Fruit fly (Drosophila melanogaster) whole organism, embryonic: ENCODE data around the gene SMC1.

Experiments
- B-H2 ChIP-seq: fragments of 200-800 bp; sonication (Bioruptor generic); optimal IDR thresholded peaks from 2 replicates; lab custom pipeline; 2018; ENCODE audit warnings: missing biosample characterization, mild to moderate bottlenecking, missing genetic modification characterization
- CG10267 ChIP-seq: fragments of 200-800 bp; sonication (Bioruptor generic); optimal IDR thresholded peaks from 2 replicates; lab custom pipeline; 2018; ENCODE audit warnings: missing biosample characterization, mild to moderate bottlenecking, missing genetic modification characterization, moderate library complexity
- CG12104 ChIP-seq: fragments of 200-800 bp; sonication (Bioruptor generic); optimal IDR thresholded peaks from 3 replicates; lab custom pipeline; 2016; ENCODE audit warnings: missing biosample characterization, missing genetic modification characterization
- CG13894 ChIP-seq: fragments of 200-800 bp; sonication (Bioruptor generic); optimal IDR thresholded peaks from 3 replicates; lab custom pipeline; 2018; ENCODE audit warnings: missing biosample characterization, mild to moderate bottlenecking, missing genetic modification characterization, moderate library complexity
- CG14441 ChIP-seq: fragments of 200-800 bp; sonication (Bioruptor generic); IDR thresholded peaks from 2 replicates; pipeline ENCODE4 v1.3.6; 2022; ENCODE audit warnings: missing biosample characterization, missing genetic modification characterization
- CG18011 ChIP-seq: fragments of 200-800 bp; sonication (Bioruptor generic); optimal IDR thresholded peaks from 2 replicates; lab custom pipeline; 2017; ENCODE audit warnings: missing biosample characterization, missing genetic modification characterization, mild to moderate bottlenecking, moderate library complexity, missing genotype
- CG18599 ChIP-seq: fragments of 200-800 bp; sonication (Bioruptor generic); optimal IDR thresholded peaks from 3 replicates; lab custom pipeline; 2017; ENCODE audit warnings: missing biosample characterization, missing genetic modification characterization, mild to moderate bottlenecking, moderate library complexity, missing genetic modification reagents
- CG2678 ChIP-seq: fragments of 200-800 bp; sonication (Bioruptor generic); optimal IDR thresholded peaks from 3 replicates; lab custom pipeline; 2019; ENCODE audit warnings: missing biosample characterization, mild to moderate bottlenecking, missing genetic modification characterization, moderate library complexity
- CG30403 ChIP-seq: fragments of 200-800 bp; sonication (Bioruptor generic); optimal IDR thresholded peaks from 3 replicates; lab custom pipeline; 2016; ENCODE audit warnings: missing biosample characterization, missing genetic modification characterization
- CG31365 ChIP-seq: fragments of 200-800 bp; sonication (Bioruptor generic); optimal IDR thresholded peaks from 2 replicates; lab custom pipeline; 2018; ENCODE audit warnings: missing biosample characterization, mild to moderate bottlenecking, missing genetic modification characterization
- CG31441 ChIP-seq: fragments of 200-800 bp; sonication (Bioruptor generic); IDR thresholded peaks from 2 replicates; pipeline ENCODE4 v1.3.6; 2022; ENCODE audit warnings: missing biosample characterization, missing genetic modification characterization
- CG34376 ChIP-seq: fragments of 200-800 bp; sonication (Bioruptor generic); optimal IDR thresholded peaks from 2 replicates; lab custom pipeline; 2018; ENCODE audit warnings: missing biosample characterization, mild to moderate bottlenecking, missing genetic modification characterization
- CG6791 ChIP-seq: fragments of 200-800 bp; sonication (Bioruptor generic); IDR thresholded peaks from 3 replicates; pipeline ENCODE4 v1.3.6; 2022; ENCODE audit warnings: missing biosample characterization, missing genetic modification characterization; ENCODE audit not compliant: partially characterized antibody
- CG8281 ChIP-seq: fragments of 200-800 bp; sonication (Bioruptor generic); optimal IDR thresholded peaks from 2 replicates; lab custom pipeline; 2018; ENCODE audit warnings: missing biosample characterization, mild to moderate bottlenecking, missing genetic modification characterization, moderate library complexity
- Dfd ChIP-seq, 2 experiments: fragments of >200 bp; optimal IDR thresholded peaks; 2 replicates each; lab custom pipeline; 2017; ENCODE audit warnings: missing biosample characterization in 2 of 2, missing genetic modification characterization in 2 of 2
- Ets65A ChIP-seq: fragments of 200-800 bp; sonication (Bioruptor generic); peaks from one replicate; lab custom pipeline; 2016; ENCODE audit warnings: missing biosample characterization, missing genetic modification characterization
- Fer2 ChIP-seq: fragments of 200-800 bp; sonication (Bioruptor generic); optimal IDR thresholded peaks from 2 replicates; lab custom pipeline; 2018; ENCODE audit warnings: missing biosample characterization, mild to moderate bottlenecking, missing genetic modification characterization, moderate library complexity
- GATAe ChIP-seq: fragments of 200-800 bp; sonication (Bioruptor generic); conservative IDR thresholded peaks from 2 replicates; pipeline ENCODE4 v1.3.6; 2022; ENCODE audit warnings: missing biosample characterization, missing genetic modification characterization
- HmgZ ChIP-seq: fragments of 200-800 bp; sonication (Bioruptor generic); optimal IDR thresholded peaks from 2 replicates; lab custom pipeline; 2018; ENCODE audit warnings: missing biosample characterization, mild to moderate bottlenecking, missing genetic modification characterization
- Med ChIP-seq: fragments of 200-800 bp; sonication (Bioruptor generic); peaks from one replicate; lab custom pipeline; 2016; ENCODE audit warnings: missing biosample characterization, missing genetic modification characterization, mild to moderate bottlenecking, inconsistent platforms, moderate library complexity
- Mrtf ChIP-seq: fragments of 200-800 bp; sonication (Bioruptor generic); IDR thresholded peaks from 3 replicates; pipeline ENCODE4 v1.3.6; 2022; ENCODE audit warnings: missing biosample characterization, missing genetic modification characterization
- NFAT ChIP-seq: fragments of 200-800 bp; sonication (Bioruptor generic); IDR thresholded peaks from 2 replicates; pipeline ENCODE4 v1.3.6; 2022; ENCODE audit warnings: missing biosample characterization, missing genetic modification characterization
- Optix ChIP-seq: fragments of 200-800 bp; sonication (Bioruptor generic); IDR thresholded peaks from 3 replicates; pipeline ENCODE4 v1.3.6; 2022; ENCODE audit warnings: missing biosample characterization, missing genetic modification characterization
- Rfx ChIP-seq: fragments of 200-800 bp; sonication (Bioruptor generic); IDR thresholded peaks from 2 replicates; pipeline ENCODE4 v1.3.6; 2022; ENCODE audit warnings: missing biosample characterization, missing genetic modification characterization
- Xrp1 ChIP-seq: fragments of 200-800 bp; sonication (Bioruptor generic); IDR thresholded peaks from 2 replicates; pipeline ENCODE4 v1.3.6; 2022; ENCODE audit warnings: missing biosample characterization, missing genetic modification characterization
- cad ChIP-seq: fragments of >200 bp; optimal IDR thresholded peaks from 2 replicates; lab custom pipeline; 2017; ENCODE audit warnings: missing biosample characterization, missing genetic modification characterization
- cwo ChIP-seq: fragments of 200-800 bp; sonication (Bioruptor generic); optimal IDR thresholded peaks from 3 replicates; lab custom pipeline; 2017; ENCODE audit warnings: missing biosample characterization, missing genetic modification characterization, mild to moderate bottlenecking, moderate library complexity, missing genetic modification reagents
- dimm ChIP-seq: fragments of 200-800 bp; sonication (Bioruptor generic); IDR thresholded peaks from 2 replicates; pipeline ENCODE4 v1.3.6; 2022; ENCODE audit warnings: missing biosample characterization, missing genetic modification characterization
- dmrt99B ChIP-seq: fragments of 200-800 bp; sonication (Bioruptor generic); optimal IDR thresholded peaks from 2 replicates; lab custom pipeline; 2018; ENCODE audit warnings: missing biosample characterization, mild to moderate bottlenecking, missing genetic modification characterization, moderate library complexity
- eve ChIP-seq, 2 experiments: fragments of >200 bp; optimal IDR thresholded peaks; 2 replicates each; lab custom pipeline; 2017; ENCODE audit warnings: missing biosample characterization in 2 of 2, missing genetic modification characterization in 2 of 2
- exex ChIP-seq: fragments of 200-800 bp; sonication (Bioruptor generic); optimal IDR thresholded peaks from 4 replicates; lab custom pipeline; 2018; ENCODE audit warnings: missing biosample characterization, mild to moderate bottlenecking, missing genetic modification characterization, moderate library complexity
- gcm2 ChIP-seq: fragments of 200-800 bp; sonication (Bioruptor generic); optimal IDR thresholded peaks from 2 replicates; lab custom pipeline; 2016; ENCODE audit warnings: missing biosample characterization, missing genetic modification characterization
- grau ChIP-seq: fragments of 200-800 bp; optimal IDR thresholded peaks from 3 replicates; lab custom pipeline; 2019; ENCODE audit warnings: missing biosample characterization, mild to moderate bottlenecking, missing genetic modification characterization, moderate library complexity
- grn ChIP-seq: fragments of 200-800 bp; sonication (Bioruptor generic); optimal IDR thresholded peaks from 3 replicates; lab custom pipeline; 2017; ENCODE audit warnings: missing biosample characterization, missing genetic modification characterization
- gro ChIP-seq: fragments of 200-800 bp; sonication (Bioruptor generic); optimal IDR thresholded peaks from 2 replicates; lab custom pipeline; 2016; ENCODE audit warnings: missing biosample characterization, missing genetic modification characterization
- hbn ChIP-seq: fragments of 200-800 bp; sonication (Bioruptor generic); IDR thresholded peaks from 2 replicates; pipeline ENCODE4 v1.3.6; 2022; ENCODE audit warnings: missing biosample characterization, missing genetic modification characterization; ENCODE audit not compliant: partially characterized antibody
- ken ChIP-seq: fragments of 200-800 bp; sonication (Bioruptor generic); IDR thresholded peaks from 3 replicates; pipeline ENCODE4 v1.3.6; 2022; ENCODE audit warnings: missing biosample characterization, missing genetic modification characterization
- lab ChIP-seq: fragments of 200-800 bp; sonication (Bioruptor generic); optimal IDR thresholded peaks from 3 replicates; lab custom pipeline; 2017; ENCODE audit warnings: missing biosample characterization, missing genetic modification characterization, mild to moderate bottlenecking, moderate library complexity, missing genetic modification reagents
- mirr ChIP-seq: fragments of 200-800 bp; sonication (Bioruptor generic); optimal IDR thresholded peaks from 3 replicates; lab custom pipeline; 2018; ENCODE audit warnings: missing biosample characterization, mild to moderate bottlenecking, missing genetic modification characterization
- sd ChIP-seq: fragments of 200-800 bp; sonication (Bioruptor generic); optimal IDR thresholded peaks from 3 replicates; lab custom pipeline; 2018; ENCODE audit warnings: missing biosample characterization, mild to moderate bottlenecking, missing genetic modification characterization, moderate library complexity
- sug ChIP-seq: fragments of 200-800 bp; optimal IDR thresholded peaks from 2 replicates; lab custom pipeline; 2019; ENCODE audit warnings: missing biosample characterization, mild to moderate bottlenecking, missing genetic modification characterization, moderate library complexity
- tio ChIP-seq: fragments of 200-800 bp; sonication (Bioruptor generic); optimal IDR thresholded peaks from 2 replicates; lab custom pipeline; 2017; ENCODE audit warnings: missing biosample characterization, missing genetic modification characterization, inconsistent platforms
- toy ChIP-seq: fragments of 200-800 bp; sonication (Bioruptor generic); IDR thresholded peaks from 2 replicates; pipeline ENCODE4 v1.3.6; 2022; ENCODE audit warnings: missing biosample characterization, missing genetic modification characterization
- unpg ChIP-seq: fragments of 200-800 bp; sonication (Bioruptor generic); optimal IDR thresholded peaks from 3 replicates; lab custom pipeline; 2018; ENCODE audit warnings: missing biosample characterization, mild to moderate bottlenecking, missing genetic modification characterization, moderate library complexity

The SMC1 gene

DNA sequence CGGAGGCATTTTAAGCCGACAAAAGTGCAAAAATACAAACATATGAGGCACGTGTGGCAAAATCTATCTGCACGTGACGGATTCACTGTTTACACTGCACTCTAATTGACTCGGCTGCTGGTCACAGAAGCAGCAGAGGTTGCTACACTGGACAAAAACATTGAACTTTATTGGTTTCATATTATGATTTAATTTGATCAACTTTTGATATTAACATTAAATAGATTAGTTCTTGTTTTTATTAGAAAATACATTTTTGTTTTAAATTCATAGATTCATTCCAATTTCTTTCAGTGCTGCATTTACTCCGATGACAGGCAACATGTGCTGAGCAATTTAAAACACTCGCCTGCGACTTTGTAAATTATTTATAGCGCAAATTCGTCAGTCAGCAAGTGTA lies 21.0 kb downstream of the SMC1 start (continued):
- TF ChIP-seq CG6791 (GFP tag; lab: Robert Waterston, UW) (no peak), eve (GFP tag; optimal IDR thresholded peaks at IDR 0.05; lab: Kevin White, UChicago) (no peak), dimm (GFP tag; lab: Robert Waterston, UW) (no peak), Med (GFP tag; lab: Kevin White, UChicago) (peak; percentile 52), CG10267 (peak; percentile 12), CG2678 (tag; lab: Kevin White, UChicago) (peak; percentile 27), dmrt99B (tag; lab: Kevin White, UChicago) (peak; percentile 14), Rfx (peak; percentile 16; the same call in 1 of the 2 replicates), Xrp1 (GFP tag; lab: Robert Waterston, UW) (peak; percentile 27; the same call in 1 of the 2 replicates), Optix (GFP tag; lab: Robert Waterston, UW) (no peak), gcm2 (GFP tag; lab: Kevin White, UChicago) (no peak), ken (GFP tag; lab: Robert Waterston, UW) (no peak)
- TF ChIP-seq, all 482 proteins: peak for 21

DNA sequence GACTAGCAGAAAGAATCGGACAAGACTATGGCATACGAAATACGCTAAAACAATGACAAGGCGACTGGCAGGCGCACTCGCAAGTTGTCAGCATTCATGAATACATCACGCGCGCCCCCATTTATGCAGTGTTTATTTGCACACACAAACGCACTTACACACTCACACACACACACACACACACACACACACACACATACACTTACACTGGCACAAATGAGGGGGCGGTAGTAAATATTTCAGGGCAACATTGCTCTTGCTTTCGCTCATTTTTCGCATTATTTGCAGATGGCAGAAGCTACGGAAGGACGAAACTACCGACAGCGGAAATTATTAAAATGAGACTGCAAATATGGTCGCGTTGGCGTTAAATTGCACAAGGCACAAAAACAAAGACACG lies 21.5 kb downstream of the SMC1 start:
- peak; percentile 38 for TF ChIP-seq Ets65A (GFP tag; lab: Kevin White, UChicago)
- TF ChIP-seq Mrtf (GFP tag; lab: Robert Waterston, UW) = 0 out of 3 replicates have a peak, but pooled peaks have one; percentile 11
- TF ChIP-seq grau (tag; lab: Kevin White, UChicago) = no peak
- no peak for TF ChIP-seq Fer2 (tag; lab: Kevin White, UChicago)
- no peak for TF ChIP-seq hbn
- peak in 1 of 2 experiments; percentile 17 for TF ChIP-seq Dfd (GFP tag; optimal IDR thresholded peaks at IDR 0.05; lab: Kevin White, UChicago)

DNA sequence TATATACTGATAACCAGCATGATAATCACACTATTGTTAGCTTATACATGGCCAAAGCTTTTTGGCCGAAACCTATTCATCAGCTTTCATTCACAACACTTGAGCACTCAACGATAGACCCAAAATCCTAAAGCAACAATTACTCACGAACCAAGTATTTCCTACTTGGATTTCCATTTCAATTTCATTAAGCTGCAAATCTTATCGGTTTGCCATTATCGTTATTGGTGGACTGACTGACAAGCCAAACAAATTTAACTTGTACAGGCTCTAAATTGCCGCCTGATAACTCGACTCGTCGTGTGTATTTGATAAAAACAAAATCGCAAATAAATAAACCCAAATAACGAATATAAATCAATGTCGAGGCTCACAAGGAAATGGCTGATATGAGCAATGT lies 26.9 kb downstream of the SMC1 start:
- TF ChIP-seq mirr (peak; percentile 94), tio (GFP tag; lab: Kevin White, UChicago) (no peak), sd (peak; percentile 94), grn (peak; percentile 7), toy (GFP tag; lab: Robert Waterston, UW) (no peak), gro (peak; percentile 56), CG14441 (GFP tag; lab: Robert Waterston, UW) (no peak), exex (tag; lab: Kevin White, UChicago) (peak; percentile 99), CG18599 (peak; percentile 16), unpg (GFP tag; lab: Kevin White, UChicago) (no peak), CG13894 (tag; lab: Kevin White, UChicago) (no peak), GATAe (peak; percentile 19; the same call in 1 of the 2 replicates), lab (GFP tag; lab: Kevin White, UChicago) (peak; percentile 14), B-H2 (no peak), cwo (GFP tag; lab: Kevin White, UChicago) (peak; percentile 17), HmgZ (peak; percentile 26), CG30403 (GFP tag; lab: Kevin White, UChicago) (no peak), NFAT (GFP tag; lab: Robert Waterston, UW) (no peak), cad (GFP tag; lab: Kevin White, UChicago) (no peak), CG12104 (GFP tag; lab: Kevin White, UChicago) (no peak), CG31365 (tag; lab: Kevin White, UChicago) (no peak), CG34376 (GFP tag; lab: Kevin White, UChicago) (peak; percentile 82), CG31441 (GFP tag; lab: Robert Waterston, UW) (no peak), CG18011 (GFP tag; lab: Kevin White, UChicago) (no peak), CG8281 (peak; percentile 1), sug (tag; lab: Kevin White, UChicago) (peak; percentile 64)
